Fruit fly (Drosophila melanogaster): ENCODE measurements around the gene Tudor-SN.

Tudor-SN gene

DNA sequence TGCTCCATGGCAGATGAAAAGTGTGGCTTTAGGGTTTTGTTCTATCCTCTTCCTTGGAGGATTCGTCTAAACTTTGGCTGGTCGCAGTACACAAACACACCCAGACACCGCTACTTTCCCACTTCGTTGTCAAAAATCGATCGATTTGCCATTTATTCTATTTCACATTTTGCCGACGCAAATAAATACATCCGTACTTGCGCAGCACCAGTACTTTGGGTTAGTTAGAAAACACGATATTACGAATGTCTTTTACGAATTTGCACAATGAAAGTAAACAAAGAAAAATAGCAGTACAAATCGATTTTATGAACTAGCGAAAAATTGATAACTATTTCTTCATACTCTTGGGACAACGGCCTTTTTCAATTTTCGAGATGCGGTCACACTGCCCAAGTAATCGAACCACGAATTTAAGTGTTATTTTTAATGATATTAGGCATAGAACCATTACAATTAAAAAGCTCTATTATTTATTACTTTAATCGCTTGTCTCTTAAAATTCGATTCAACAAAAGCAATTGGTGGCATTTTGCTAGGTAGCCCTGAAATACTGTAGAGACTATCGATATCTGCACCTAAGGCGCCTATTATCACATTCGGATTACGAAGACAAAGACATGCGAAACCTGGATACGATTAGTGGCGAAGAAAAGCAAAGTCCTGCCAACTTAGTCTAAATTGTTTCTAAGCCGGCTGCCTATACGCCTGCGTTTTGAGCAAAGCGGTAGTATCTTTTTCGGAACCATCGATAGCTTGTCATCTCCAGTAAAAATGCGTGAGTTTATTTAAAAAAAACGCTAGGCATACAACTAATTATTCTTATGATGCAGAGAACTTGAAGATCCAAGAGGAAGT lies 6.3 kb downstream of the Tudor-SN start, which contains the start of the genes DIP2 and wac (continued):
- TF ChIP-seq CG7987 (GFP tag; optimal IDR thresholded peaks at IDR 0.05): peak; percentile 75
- TF ChIP-seq cato (GFP tag; optimal IDR thresholded peaks at IDR 0.05; ENCODE audit: borderline replicate concordance): peak; percentile 49
- peak; percentile 86 for TF ChIP-seq Mad (GFP tag; optimal IDR thresholded peaks at IDR 0.05)
- peak; percentile 86 for TF ChIP-seq Doc3 (GFP tag; IDR thresholded peaks at IDR 0.05; ENCODE audit: partially characterized antibody)
- peak; percentile 69 for TF ChIP-seq al (GFP tag; IDR thresholded peaks at IDR 0.05)
- no peak for TF ChIP-seq C15 (GFP tag; IDR thresholded peaks at IDR 0.05)
- TF ChIP-seq inv (GFP tag; IDR thresholded peaks at IDR 0.05; ENCODE audit: partially characterized antibody): peak; percentile 84
- TF ChIP-seq trem (tag; optimal IDR thresholded peaks at IDR 0.05): peak; percentile 100
- TF ChIP-seq pb (GFP tag; optimal IDR thresholded peaks at IDR 0.05): peak; percentile 53
- peak; percentile 55 for TF ChIP-seq unpg (GFP tag; optimal IDR thresholded peaks at IDR 0.05)
- peak; percentile 19; the same call in 1 of the 3 replicates for TF ChIP-seq CG14050 (GFP tag; IDR thresholded peaks at IDR 0.05)
- no peak for TF ChIP-seq lov (optimal IDR thresholded peaks at IDR 0.05)
- no peak for TF ChIP-seq lov (GFP tag; IDR thresholded peaks at IDR 0.05)
- TF ChIP-seq CG6854 (GFP tag; optimal IDR thresholded peaks at IDR 0.05): peak; percentile 50
- no peak for TF ChIP-seq CG10565 (GFP tag; optimal IDR thresholded peaks at IDR 0.05)
- TF ChIP-seq kah (GFP tag; optimal IDR thresholded peaks at IDR 0.05): no peak
- peak; percentile 49 for TF ChIP-seq CG10431 (GFP tag; optimal IDR thresholded peaks at IDR 0.05)
- TF ChIP-seq CG13287 (GFP tag; IDR thresholded peaks at IDR 0.05; ENCODE audit: partially characterized antibody): peak; percentile 96
- TF ChIP-seq CG3726 (GFP tag; IDR thresholded peaks at IDR 0.05): no peak
- TF ChIP-seq Hsf (GFP tag; optimal IDR thresholded peaks at IDR 0.05): peak; percentile 88
- TF ChIP-seq CG4854 (GFP tag; optimal IDR thresholded peaks at IDR 0.05): peak; percentile 59
- peak; percentile 10 for TF ChIP-seq CG6254 (GFP tag; optimal IDR thresholded peaks at IDR 0.05)
- peak; percentile 60; the same call in 2 of the 3 replicates for TF ChIP-seq CG2889 (GFP tag; IDR thresholded peaks at IDR 0.05)
- TF ChIP-seq CG15479 (GFP tag; optimal IDR thresholded peaks at IDR 0.05): peak; percentile 6
- peak; percentile 85 for TF ChIP-seq pho (GFP tag; optimal IDR thresholded peaks at IDR 0.05)
- no peak for TF ChIP-seq Trl (optimal IDR thresholded peaks at IDR 0.05)
- TF ChIP-seq Trl (GFP tag; optimal IDR thresholded peaks at IDR 0.05): peak; percentile 92
- TF ChIP-seq H2.0 (GFP tag; IDR thresholded peaks at IDR 0.05): peak; percentile 59; the same call in 1 of the 2 replicates
- no peak for TF ChIP-seq Sox100B (GFP tag; optimal IDR thresholded peaks at IDR 0.05)
- TF ChIP-seq stc (GFP tag; IDR thresholded peaks at IDR 0.05): peak; percentile 45
- TF ChIP-seq kay (GFP tag; optimal IDR thresholded peaks at IDR 0.05): peak; percentile 49
- no peak for TF ChIP-seq gsb (GFP tag; IDR thresholded peaks at IDR 0.05)
- TF ChIP-seq CkIIα-i1 (GFP tag; IDR thresholded peaks at IDR 0.05): no peak
- peak; percentile 62 for TF ChIP-seq grau (tag; optimal IDR thresholded peaks at IDR 0.05)
- TF ChIP-seq CG34422 (GFP tag; IDR thresholded peaks at IDR 0.05): peak; percentile 82
- TF ChIP-seq Stat92E (GFP tag; optimal IDR thresholded peaks at IDR 0.05): no peak
- peak; percentile 57 for TF ChIP-seq Fer2 (tag; optimal IDR thresholded peaks at IDR 0.05)
- no peak for TF ChIP-seq eve (GFP tag; optimal IDR thresholded peaks at IDR 0.05)
- peak; percentile 71 for TF ChIP-seq CG15601 (tag; optimal IDR thresholded peaks at IDR 0.05)
- TF ChIP-seq CG7372 (GFP tag; IDR thresholded peaks at IDR 0.05): peak; percentile 52
- peak; percentile 30 for TF ChIP-seq slou (GFP tag; optimal IDR thresholded peaks at IDR 0.05)
- TF ChIP-seq CG17328 (GFP tag; IDR thresholded peaks at IDR 0.05): peak; percentile 68
- TF ChIP-seq ftz-f1 (GFP tag; optimal IDR thresholded peaks at IDR 0.05): peak; percentile 26
- no peak for TF ChIP-seq CG3407 (GFP tag; optimal IDR thresholded peaks at IDR 0.05)
- peak; percentile 76 for TF ChIP-seq CG14860 (GFP tag; IDR thresholded peaks at IDR 0.05; ENCODE audit: partially characterized antibody)
- TF ChIP-seq CG7839 (tag; optimal IDR thresholded peaks at IDR 0.05): no peak
- TF ChIP-seq CG9932 (GFP tag; IDR thresholded peaks at IDR 0.05): peak; percentile 94
- no peak for TF ChIP-seq usp (GFP tag; optimal IDR thresholded peaks at IDR 0.05)
- TF ChIP-seq Hr51 (GFP tag; optimal IDR thresholded peaks at IDR 0.05): peak in 1 of 2 experiments; percentile 82
